Fruit fly (Drosophila melanogaster) whole organism, pupa: ENCODE measurements around the gene hmw.

Experiments
- CG8301 ChIP-seq: fragments of 200-800 bp; sonication (Bioruptor generic); optimal IDR thresholded peaks from 2 replicates; lab custom pipeline; 2018; ENCODE audit warnings: missing biosample characterization, mild to moderate bottlenecking, missing genetic modification characterization
- Ets98B ChIP-seq: fragments of 200-800 bp; sonication (Bioruptor generic); IDR thresholded peaks from 2 replicates; pipeline ENCODE4 v1.3.6; 2022; ENCODE audit warnings: missing biosample characterization, missing genetic modification characterization
- rn ChIP-seq: fragments of 200-800 bp; sonication (Bioruptor generic); IDR thresholded peaks from 2 replicates; pipeline ENCODE4 v1.3.6; 2022; ENCODE audit warnings: missing biosample characterization, missing genetic modification characterization

- peak; percentile 75 for TF ChIP-seq Ets98B (GFP tag; lab: Robert Waterston, UW)
- no peak for TF ChIP-seq CG8301
- peak; percentile 44; the same call in 1 of the 2 replicates for TF ChIP-seq rn
These were observed 31.6 kb downstream of the hmw start for dm6 chr3R:18393436-18393835.
